Worm (Caenorhabditis elegans): ENCODE results near the gene C02B8.3.
"Not testable (repeated sequence)": the region's sequence is repeated elsewhere in the genome, so short reads cannot be mapped to it uniquely, and the experiment has no call there.

DNA sequence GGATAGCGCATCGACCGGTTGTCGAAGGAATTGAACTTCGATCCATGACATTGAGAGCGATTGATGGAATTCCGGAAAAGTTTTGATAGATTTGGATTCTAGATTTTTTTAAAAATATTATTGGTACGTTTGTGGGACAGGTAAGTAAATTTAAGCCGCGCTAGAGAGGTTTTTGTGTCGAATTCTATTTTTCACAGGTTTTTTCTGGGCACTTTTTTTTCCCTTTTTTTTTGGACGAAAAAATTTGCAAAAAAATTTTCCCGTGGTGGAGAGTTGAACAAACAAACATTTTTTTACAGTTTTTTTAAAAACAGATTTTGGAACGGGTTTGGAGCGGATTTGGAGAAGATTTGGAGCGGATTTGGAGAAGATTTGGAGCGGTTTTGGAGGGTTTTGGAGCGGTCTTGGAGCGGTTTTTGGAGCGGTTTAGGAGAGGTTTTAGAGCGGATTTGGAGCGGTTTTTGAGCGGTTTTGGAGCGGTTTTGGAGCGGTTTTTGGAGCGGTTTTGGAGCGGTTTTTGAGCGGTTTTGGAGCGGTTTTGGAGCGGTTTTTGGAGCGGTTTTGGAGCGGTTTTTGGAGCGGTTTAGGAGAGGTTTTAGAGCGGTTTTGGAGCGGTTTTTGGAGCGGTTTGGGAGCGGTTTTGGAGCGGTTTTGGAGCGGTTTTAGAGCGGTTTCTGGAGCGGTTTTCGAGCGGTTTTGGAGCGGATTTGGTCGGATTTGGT lies 42.5 kb downstream of the C02B8.3 start, which contains the start of gene C17H11.4:
- not testable (repeated sequence) for TF ChIP-seq him-1, dao-5 (tag; optimal IDR thresholded peaks at IDR 0.05)

Data from whole organism, L4/young adult.